Worm (Caenorhabditis elegans): ENCODE measurements around the gene C50E3.13.

The C50E3.13 gene

DNA sequence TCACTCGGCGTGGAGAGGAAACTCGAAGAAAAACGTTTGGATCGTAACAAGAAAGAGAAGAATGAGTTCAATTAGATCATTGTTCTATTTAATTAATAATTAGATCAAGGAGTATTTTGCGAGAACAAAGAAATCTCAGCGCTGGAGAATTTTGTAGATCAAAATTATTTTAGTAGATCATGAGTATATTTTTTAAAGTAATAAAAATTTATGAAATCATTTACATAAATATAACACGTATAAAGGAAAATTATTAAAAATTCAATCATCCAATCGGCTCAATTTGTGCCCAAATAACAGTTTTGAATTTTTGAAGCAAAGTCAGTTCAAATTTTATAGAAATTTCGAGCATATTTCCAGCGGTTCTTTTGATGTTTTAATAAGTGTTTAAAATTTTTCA is at the start of gene C50E3.13:
TSS of gene C50E3.13 (minus strand) at position 101 of the 400 bp plus-strand sequence.
- no peak for TF ChIP-seq unc-62 (GFP tag; optimal IDR thresholded peaks at IDR 0.05)

DNA sequence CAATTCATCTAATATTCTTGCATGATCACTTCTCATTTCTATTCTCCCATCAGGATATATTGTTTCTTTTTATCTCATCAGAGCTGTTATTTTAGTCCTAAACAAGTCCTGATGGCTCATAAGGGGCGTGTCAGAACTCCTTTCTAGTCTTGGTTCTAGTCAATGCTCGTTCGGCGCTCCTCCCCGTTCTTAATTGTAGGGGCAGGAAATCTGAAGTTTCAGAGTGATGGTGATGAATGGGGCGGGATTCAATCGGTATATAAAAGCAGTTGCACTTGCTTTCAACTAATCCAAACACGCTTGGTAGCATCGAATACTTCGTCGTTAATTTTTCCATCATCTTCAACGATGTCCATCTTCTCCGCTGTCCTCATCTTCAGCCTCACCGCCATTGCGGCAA is 48.2 kb upstream of the C50E3.13 start, which contains the start of gene C12D5.4:
TSS of gene C12D5.4 (plus strand) at position 301 of the 400 bp plus-strand sequence.
- no peak for TF ChIP-seq unc-62 (GFP tag; optimal IDR thresholded peaks at IDR 0.05)

DNA sequence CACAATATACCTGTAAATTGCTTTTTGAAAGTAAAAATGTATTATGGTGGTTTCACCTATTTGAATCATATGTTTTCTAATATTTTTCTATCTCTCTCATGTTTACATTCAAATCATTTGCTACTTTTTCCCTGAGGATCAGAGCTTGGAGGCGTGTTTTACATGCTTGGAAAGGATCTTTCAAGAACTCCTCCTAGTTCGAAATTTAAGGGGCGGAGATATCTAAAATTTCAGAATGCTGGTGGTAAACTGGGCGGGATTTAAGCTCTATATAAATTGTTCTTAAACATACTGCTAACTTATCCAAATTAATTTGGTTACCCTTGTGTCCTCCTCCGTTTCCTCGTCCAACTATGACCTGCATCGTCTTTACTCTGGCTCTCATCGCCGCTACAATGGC is 43.9 kb upstream of the C50E3.13 start, which contains the start of gene C12D5.5:
TSS of gene C12D5.5 (plus strand) at position 301 of the 400 bp plus-strand sequence.
- TF ChIP-seq unc-62 (GFP tag; optimal IDR thresholded peaks at IDR 0.05) = no peak

DNA sequence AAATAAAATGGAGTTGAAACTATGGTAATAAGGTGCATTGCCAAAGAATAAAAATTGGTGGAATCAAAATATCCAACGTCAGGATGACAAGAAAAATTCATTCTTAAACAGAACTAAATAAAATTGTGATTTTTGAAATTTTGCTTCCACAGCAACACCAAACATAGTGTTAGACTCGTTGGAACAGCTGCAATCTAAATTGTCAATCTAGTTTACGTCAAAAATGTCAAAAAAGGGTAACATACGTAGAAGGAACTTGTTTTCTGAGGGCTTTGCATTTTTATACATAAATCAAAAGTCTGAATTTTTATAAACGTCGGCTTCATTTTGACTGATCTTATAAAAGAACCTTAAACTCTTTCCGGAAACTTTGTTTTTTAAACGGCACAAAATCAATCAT is 29.5 kb upstream of the C50E3.13 start, which contains the start of gene srh-200:
TSS of gene srh-200 (minus strand) at position 101 of the 400 bp plus-strand sequence.
- no peak for TF ChIP-seq unc-62 (GFP tag; optimal IDR thresholded peaks at IDR 0.05)

DNA sequence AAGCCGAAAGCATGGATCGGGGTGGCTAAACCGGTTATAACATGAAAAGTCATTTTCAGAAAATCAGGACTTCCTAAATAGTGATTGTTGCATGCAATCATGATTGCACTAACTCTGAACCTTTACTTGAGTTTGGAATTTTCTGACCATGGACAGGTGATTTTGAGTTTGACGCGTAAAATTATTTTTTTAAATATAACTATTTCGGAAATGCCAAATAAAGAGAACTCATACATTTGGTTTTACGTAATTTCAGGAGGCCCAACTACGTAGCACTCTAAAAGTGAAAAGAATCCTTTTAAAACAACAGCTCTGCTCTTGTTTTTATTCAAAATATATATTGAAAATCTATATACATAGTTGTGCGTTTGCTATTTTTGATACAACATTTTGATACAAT is 27.7 kb upstream of the C50E3.13 start, which contains the start of gene srh-234:
TSS of gene srh-234 (minus strand) at position 101 of the 400 bp plus-strand sequence.
- TF ChIP-seq unc-62 (GFP tag; optimal IDR thresholded peaks at IDR 0.05) = no peak

DNA sequence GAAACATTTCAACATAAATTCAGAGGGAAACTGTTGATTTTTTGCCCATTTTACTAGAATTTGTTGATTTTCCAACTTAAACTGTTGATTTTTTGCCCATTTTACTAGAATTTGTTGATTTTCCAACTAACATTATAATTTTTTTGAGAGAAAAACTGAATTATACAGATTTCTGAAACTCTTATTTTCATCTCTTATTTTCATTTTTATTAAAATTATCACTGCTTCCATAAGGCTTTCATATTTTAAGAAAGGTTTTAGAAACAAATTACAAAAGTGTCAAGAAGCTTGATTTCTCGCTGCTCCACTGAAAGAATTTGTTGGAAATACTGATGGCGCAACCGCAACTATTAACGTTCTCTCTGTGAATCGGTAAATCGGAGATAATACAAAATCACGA is 25.9 kb upstream of the C50E3.13 start:
- TF ChIP-seq unc-62 (GFP tag; optimal IDR thresholded peaks at IDR 0.05) = no peak

DNA sequence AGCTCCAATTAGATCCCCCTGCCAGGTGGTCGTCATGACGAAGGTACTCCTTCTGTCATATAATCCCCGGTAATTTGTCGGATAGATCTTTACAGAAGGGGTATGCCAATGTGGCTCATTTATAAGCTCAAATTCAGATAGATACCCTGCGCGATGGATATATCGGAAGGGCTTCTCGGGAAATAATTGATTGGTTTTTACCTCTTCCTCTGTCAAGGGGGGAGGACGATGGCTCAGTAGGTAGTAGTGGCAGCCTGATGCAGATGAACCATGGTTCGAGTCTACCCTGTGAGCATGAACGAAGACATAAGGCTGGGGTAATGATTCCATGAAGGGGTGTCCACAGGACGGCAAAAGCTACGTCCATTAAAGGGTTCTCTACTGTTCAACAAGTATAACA is 23.1 kb upstream of the C50E3.13 start:
- TF ChIP-seq unc-62 (GFP tag; optimal IDR thresholded peaks at IDR 0.05) = no peak

DNA sequence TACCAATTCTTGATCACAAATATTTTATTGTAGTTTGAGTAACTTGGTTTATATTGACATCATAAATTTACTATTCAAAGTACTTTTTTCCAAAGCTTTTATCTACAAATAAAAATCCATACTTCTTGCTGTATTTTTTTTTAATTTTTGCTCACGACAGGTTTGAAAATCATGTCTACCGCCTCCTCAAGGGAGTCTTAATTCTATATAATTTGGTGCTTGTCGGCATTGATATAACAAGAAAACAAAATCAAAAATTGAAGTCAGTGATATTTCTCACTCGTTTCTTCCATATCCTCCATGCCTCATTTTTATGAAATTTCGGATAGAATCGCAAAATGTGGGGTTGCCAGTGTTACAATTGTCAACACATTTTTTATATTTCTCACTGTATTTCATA is 21.4 kb upstream of the C50E3.13 start, which contains the start of gene str-47:
TSS of gene str-47 (plus strand) at position 301 of the 400 bp plus-strand sequence.
- no peak for TF ChIP-seq unc-62 (GFP tag; optimal IDR thresholded peaks at IDR 0.05)

DNA sequence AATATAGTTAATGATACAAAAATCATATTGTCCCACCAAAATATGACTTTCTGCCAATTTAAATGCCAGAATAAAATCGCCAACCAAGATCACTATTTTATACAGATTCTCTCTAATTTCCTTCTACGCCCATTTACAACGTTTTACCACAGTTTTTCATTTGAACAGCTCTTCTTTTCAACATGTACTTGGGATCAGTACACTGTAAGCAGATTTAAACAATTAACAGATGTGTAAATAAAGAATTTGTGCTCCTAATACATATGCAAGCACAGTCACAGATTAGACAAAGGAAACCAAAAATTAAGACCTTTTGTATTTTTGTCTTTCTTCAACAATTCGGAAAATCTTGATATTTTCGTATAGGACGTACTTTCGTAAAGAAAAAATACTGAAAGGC is 19.4 kb upstream of the C50E3.13 start, which contains the start of gene F07C4.11:
TSS of gene F07C4.11 (minus strand) at position 101 of the 400 bp plus-strand sequence.
- no peak for TF ChIP-seq unc-62 (GFP tag; optimal IDR thresholded peaks at IDR 0.05)

DNA sequence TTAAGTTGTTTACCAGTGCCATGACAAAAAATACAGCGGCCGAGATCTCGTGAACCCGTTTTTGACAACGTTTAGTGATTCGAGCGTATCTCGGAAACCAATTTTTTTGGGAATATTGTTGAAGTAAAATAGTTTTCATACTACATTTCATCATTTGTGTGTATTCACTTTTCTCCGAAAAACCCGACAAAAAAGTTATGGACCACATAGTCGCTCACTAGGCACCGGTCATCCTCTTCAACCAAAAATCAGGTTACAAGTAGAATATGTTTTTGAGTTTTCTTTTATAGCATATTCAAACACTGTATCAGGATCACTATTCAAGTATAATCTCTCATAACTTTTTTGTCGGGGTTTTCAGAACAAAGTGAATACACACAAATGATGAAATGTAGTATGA is 17.7 kb upstream of the C50E3.13 start:
- TF ChIP-seq unc-62 (GFP tag; optimal IDR thresholded peaks at IDR 0.05) = no peak

DNA sequence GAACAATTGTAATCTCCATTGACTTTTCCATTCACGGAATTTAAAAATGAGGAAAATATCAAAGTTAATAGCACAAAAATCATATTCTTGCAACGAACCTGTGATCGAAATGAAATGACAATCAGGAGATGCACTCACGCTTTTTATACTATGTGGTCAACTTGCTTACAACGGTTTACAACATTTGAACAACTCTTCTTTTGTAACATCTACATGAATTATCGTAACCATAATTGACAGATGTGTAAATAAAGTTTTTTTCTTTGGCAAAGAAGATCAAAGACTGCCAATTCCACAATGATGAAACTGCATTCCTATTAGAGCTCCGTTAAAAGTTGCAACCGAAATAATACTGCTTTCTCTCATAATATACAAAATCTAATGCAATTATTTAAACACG is 15.7 kb upstream of the C50E3.13 start, which contains the start of gene F07C4.10:
TSS of gene F07C4.10 (minus strand) at position 101 of the 400 bp plus-strand sequence.
- no peak for TF ChIP-seq unc-62 (GFP tag; optimal IDR thresholded peaks at IDR 0.05)

DNA sequence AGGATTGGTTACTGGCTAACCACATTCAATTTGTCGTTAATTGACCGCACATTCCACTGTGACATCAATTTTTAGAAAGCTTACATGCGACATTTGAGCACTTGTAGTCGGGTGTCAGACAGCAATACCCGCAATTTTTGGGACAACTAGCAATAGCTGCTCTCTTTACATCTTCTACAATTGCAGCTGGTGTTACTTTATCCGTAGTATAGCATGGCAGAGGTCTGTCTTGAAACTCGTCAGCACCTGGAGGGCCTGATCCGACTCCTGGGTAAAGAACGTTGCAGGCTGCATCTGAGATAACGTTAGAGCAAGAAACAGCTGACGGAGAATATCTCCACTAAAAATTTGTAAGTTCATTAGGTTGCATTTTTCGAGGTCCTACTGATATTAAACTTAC is 15.3 kb upstream of the C50E3.13 start:
- no peak for TF ChIP-seq unc-62 (GFP tag; optimal IDR thresholded peaks at IDR 0.05)

DNA sequence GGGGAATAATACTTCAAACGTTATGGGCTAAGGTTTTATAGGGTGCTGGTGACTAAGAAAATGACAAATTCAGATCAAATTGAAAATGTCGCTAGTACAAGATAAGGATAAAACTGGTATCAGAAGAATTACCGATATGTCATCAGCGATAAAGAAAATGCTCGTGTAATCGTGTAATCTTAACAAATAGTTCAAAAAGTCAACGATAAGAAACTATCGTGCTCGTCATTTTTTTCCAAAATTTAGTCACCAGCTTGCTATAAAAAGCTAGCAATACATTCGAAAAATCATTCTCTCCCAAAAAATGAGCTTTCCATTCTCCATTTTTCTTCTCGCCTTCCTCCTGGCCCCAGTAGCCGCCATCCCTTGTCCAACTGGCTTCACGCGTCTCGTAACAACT is 13.7 kb upstream of the C50E3.13 start, which contains the start of gene clec-45:
TSS of gene clec-45 (plus strand) at position 301 of the 400 bp plus-strand sequence.
- no peak for TF ChIP-seq unc-62 (GFP tag; optimal IDR thresholded peaks at IDR 0.05)

DNA sequence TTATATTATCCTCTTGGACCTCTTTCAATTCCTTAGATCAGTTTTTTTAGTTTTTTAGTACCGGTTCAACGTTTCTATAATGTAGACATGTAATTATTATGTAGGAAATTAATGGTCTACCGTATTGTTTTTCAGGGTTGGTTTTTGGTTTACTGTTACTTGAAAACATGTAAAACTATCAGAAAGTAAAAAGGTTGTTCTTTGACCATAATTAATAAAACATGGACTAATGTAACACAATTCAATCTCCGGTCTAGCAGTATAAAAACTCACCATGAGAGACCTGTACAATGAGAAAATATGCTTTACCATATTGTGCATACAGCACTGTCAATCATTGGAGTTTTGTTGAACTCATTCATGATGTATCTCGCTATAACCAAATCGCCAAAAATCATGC is 11.4 kb upstream of the C50E3.13 start, which contains the start of gene srd-29:
TSS of gene srd-29 (plus strand) at position 301 of the 400 bp plus-strand sequence.
- TF ChIP-seq unc-62 (GFP tag; optimal IDR thresholded peaks at IDR 0.05) = no peak

DNA sequence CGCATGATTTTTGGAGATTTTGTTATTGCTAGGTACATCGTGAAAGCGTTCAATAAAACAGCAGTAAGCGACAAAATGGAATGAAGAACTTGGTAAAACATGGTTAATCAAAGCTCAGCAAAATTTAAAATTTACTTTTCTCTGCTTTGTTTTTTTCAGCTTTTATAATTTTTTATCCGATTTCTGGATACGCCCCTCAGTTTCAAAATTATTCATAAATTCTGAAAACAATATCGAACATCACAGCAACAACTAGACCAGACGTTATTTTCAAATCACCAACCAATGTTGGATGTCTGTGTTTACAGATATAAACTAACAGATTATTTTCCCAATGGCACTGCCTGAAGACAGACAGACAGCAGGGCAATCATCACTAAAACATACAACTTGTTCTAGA is 10.6 kb upstream of the C50E3.13 start, which contains the start of gene srd-31:
TSS of gene srd-31 (minus strand) at position 101 of the 400 bp plus-strand sequence.
- TF ChIP-seq unc-62 (GFP tag; optimal IDR thresholded peaks at IDR 0.05) = no peak

DNA sequence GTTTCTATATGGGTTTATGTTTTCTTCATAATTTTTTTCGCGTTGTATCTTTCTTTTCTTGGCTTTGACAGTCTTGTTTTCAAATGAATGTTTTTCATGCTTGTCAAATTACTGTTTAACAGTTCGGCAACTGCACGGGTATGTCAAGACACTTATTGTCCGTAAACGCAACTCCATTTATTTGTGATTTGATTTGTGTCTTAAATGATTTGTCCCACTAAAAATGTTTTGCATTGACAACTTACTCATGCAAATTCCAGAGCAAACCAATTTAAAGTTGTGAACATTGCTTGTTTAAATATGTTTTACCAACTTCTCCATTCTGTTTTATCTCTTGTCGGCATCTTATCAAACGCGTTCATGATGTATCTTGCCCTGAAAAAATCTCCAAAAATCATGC is 7.7 kb upstream of the C50E3.13 start, which contains the start of gene srd-25:
TSS of gene srd-25 (plus strand) at position 301 of the 400 bp plus-strand sequence.
- no peak for TF ChIP-seq unc-62 (GFP tag; optimal IDR thresholded peaks at IDR 0.05)

DNA sequence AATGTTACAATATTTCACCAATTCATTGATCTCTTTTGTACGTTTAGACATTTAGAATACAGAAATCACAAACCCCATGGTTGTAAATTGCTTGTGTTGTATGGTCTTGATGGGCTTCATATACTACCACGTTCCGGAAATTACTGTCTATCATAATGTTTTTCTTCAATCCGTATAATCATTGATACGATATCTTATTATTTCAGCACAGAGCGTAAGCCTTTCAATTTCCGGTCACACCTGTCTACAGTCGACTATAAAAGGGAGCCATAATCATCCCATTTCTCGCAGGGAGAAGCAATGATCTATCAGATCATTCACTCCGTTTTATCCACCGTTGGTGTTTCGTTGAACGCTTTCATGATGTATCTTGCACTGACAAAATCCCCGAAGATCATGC is 5.5 kb upstream of the C50E3.13 start, which contains the start of gene srd-30:
TSS of gene srd-30 (plus strand) at position 301 of the 400 bp plus-strand sequence.
- no peak for TF ChIP-seq unc-62 (GFP tag; optimal IDR thresholded peaks at IDR 0.05)

All from whole organism, dauer.